Worm (Caenorhabditis elegans) whole organism, late embryonic: ENCODE results near the gene srsx-9.

Source experiments
- C08G9.2 ChIP-seq: sonication (generic microtip); optimal IDR thresholded peaks from 2 replicates; lab custom pipeline; 2016; ENCODE audit warnings: mild to moderate bottlenecking, missing genetic modification characterization, moderate library complexity, missing compliant biosample characterization
- C38D4.7 ChIP-seq: fragments of 200-800 bp; sonication (Bioruptor generic); optimal IDR thresholded peaks from 2 replicates; lab custom pipeline; 2018; ENCODE audit warnings: mild to moderate bottlenecking, missing genetic modification characterization, moderate library complexity, missing compliant biosample characterization
- F13H6.1 ChIP-seq: sonication (generic microtip); optimal IDR thresholded peaks from 2 replicates; lab custom pipeline; 2016; ENCODE audit warnings: missing genetic modification characterization, missing compliant biosample characterization
- Y22D7AL.16 ChIP-seq: sonication (generic microtip); optimal IDR thresholded peaks from 2 replicates; lab custom pipeline; 2016; ENCODE audit warnings: missing genetic modification characterization, missing compliant biosample characterization
- ahr-1 ChIP-seq: sonication (generic microtip); optimal IDR thresholded peaks from 2 replicates; lab custom pipeline; 2016; ENCODE audit warnings: missing genetic modification characterization, missing compliant biosample characterization
- ama-1 ChIP-seq: fragments of 150-350 bp; optimal IDR thresholded peaks from 2 replicates; lab custom pipeline; 2014
- ceh-14 ChIP-seq: sonication (generic microtip); optimal IDR thresholded peaks from 2 replicates; lab custom pipeline; 2016; ENCODE audit warnings: missing genotype, missing genetic modification characterization, missing compliant biosample characterization
- ceh-19 ChIP-seq: fragments of 200-800 bp; sonication (Bioruptor generic); optimal IDR thresholded peaks from 2 replicates; lab custom pipeline; 2018; ENCODE audit warnings: mild to moderate bottlenecking, missing genetic modification characterization, missing compliant biosample characterization
- ceh-2 ChIP-seq: sonication (generic microtip); optimal IDR thresholded peaks from 2 replicates; lab custom pipeline; 2016; ENCODE audit warnings: missing genotype, missing genetic modification characterization, missing compliant biosample characterization
- ceh-31 ChIP-seq: sonication (generic microtip); optimal IDR thresholded peaks from 2 replicates; lab custom pipeline; 2016; ENCODE audit warnings: missing genetic modification characterization, missing compliant biosample characterization
- ceh-34 ChIP-seq: sonication (generic microtip); optimal IDR thresholded peaks from 2 replicates; lab custom pipeline; 2016; ENCODE audit warnings: mild to moderate bottlenecking, missing genetic modification characterization, missing compliant biosample characterization
- ceh-9 ChIP-seq: sonication (generic microtip); optimal IDR thresholded peaks from 2 replicates; lab custom pipeline; 2016; ENCODE audit warnings: mild to moderate bottlenecking, missing genetic modification characterization, inconsistent platforms, missing compliant biosample characterization
- dmd-4 ChIP-seq: sonication (generic microtip); optimal IDR thresholded peaks from 2 replicates; lab custom pipeline; 2016; ENCODE audit warnings: borderline replicate concordance, missing genetic modification characterization, missing compliant biosample characterization
- elt-2 ChIP-seq: sonication (generic microtip); optimal IDR thresholded peaks from 2 replicates; lab custom pipeline; 2016; ENCODE audit warnings: missing genetic modification reagents, missing genetic modification characterization, missing compliant biosample characterization
- elt-4 ChIP-seq: sonication (generic microtip); optimal IDR thresholded peaks from 2 replicates; lab custom pipeline; 2016; ENCODE audit warnings: missing genetic modification characterization, missing compliant biosample characterization
- fkh-6 ChIP-seq: sonication (generic microtip); optimal IDR thresholded peaks from 2 replicates; lab custom pipeline; 2016; ENCODE audit warnings: missing genetic modification characterization, missing compliant biosample characterization
- gmeb-2 ChIP-seq: sonication (generic microtip); optimal IDR thresholded peaks from 2 replicates; lab custom pipeline; 2016; ENCODE audit warnings: missing genetic modification characterization, inconsistent platforms, missing compliant biosample characterization
- lin-11 ChIP-seq: fragments of 200-800 bp; sonication (Bioruptor generic); optimal IDR thresholded peaks from 2 replicates; lab custom pipeline; 2018; ENCODE audit warnings: mild to moderate bottlenecking, missing genetic modification characterization, missing compliant biosample characterization
- mec-3 ChIP-seq: sonication (generic microtip); optimal IDR thresholded peaks from 2 replicates; lab custom pipeline; 2016; ENCODE audit warnings: borderline replicate concordance, missing genetic modification characterization, missing compliant biosample characterization
- npax-4 ChIP-seq: sonication (generic microtip); optimal IDR thresholded peaks from 2 replicates; lab custom pipeline; 2016; ENCODE audit warnings: missing genetic modification characterization, missing compliant biosample characterization
- odd-2 ChIP-seq: sonication (generic microtip); optimal IDR thresholded peaks from 2 replicates; lab custom pipeline; 2017; ENCODE audit warnings: antibody characterized with exemption, mild to moderate bottlenecking, missing genetic modification characterization, missing compliant biosample characterization
- pat-9 ChIP-seq: fragments of 200-800 bp; sonication (Bioruptor generic); optimal IDR thresholded peaks from 2 replicates; lab custom pipeline; 2018; ENCODE audit warnings: mild to moderate bottlenecking, missing genetic modification characterization, moderate library complexity, missing compliant biosample characterization
- pax-1 ChIP-seq: fragments of 150-350 bp; optimal IDR thresholded peaks from 2 replicates; lab custom pipeline; 2014; ENCODE audit warnings: missing biosample characterization, missing genetic modification characterization
- pha-2 ChIP-seq: sonication (generic microtip); optimal IDR thresholded peaks from 2 replicates; lab custom pipeline; 2017; ENCODE audit warnings: mild to moderate bottlenecking, missing genetic modification characterization, missing compliant biosample characterization
- pha-4 ChIP-seq: fragments of 150-350 bp; optimal IDR thresholded peaks from 2 replicates; lab custom pipeline; 2018; ENCODE audit warnings: missing biosample characterization, missing genetic modification reagents, missing genetic modification characterization
- pqm-1 ChIP-seq: sonication (generic microtip); optimal IDR thresholded peaks from 2 replicates; lab custom pipeline; 2016; ENCODE audit warnings: missing genetic modification characterization, missing compliant biosample characterization
- pros-1 ChIP-seq: fragments of 150-350 bp; optimal IDR thresholded peaks from 2 replicates; lab custom pipeline; 2014; ENCODE audit warnings: missing biosample characterization, missing genetic modification reagents, missing genetic modification characterization
- ref-2 ChIP-seq: sonication (generic microtip); optimal IDR thresholded peaks from 2 replicates; lab custom pipeline; 2016; ENCODE audit warnings: missing genetic modification characterization, missing compliant biosample characterization
- rnt-1 ChIP-seq: sonication (generic microtip); optimal IDR thresholded peaks from 2 replicates; lab custom pipeline; 2016; ENCODE audit warnings: missing genetic modification characterization, missing compliant biosample characterization
- sdc-2 ChIP-seq: sonication (generic microtip); optimal IDR thresholded peaks from 2 replicates; lab custom pipeline; 2016; ENCODE audit warnings: missing genotype, missing genetic modification characterization, missing compliant biosample characterization
- sox-2 ChIP-seq: fragments of 200-800 bp; sonication (Bioruptor generic); IDR thresholded peaks from 2 replicates; pipeline ENCODE4 v1.3.6; 2022; ENCODE audit warnings: missing genetic modification reagents, missing genetic modification characterization, missing compliant biosample characterization
- sox-4 ChIP-seq: sonication (generic microtip); optimal IDR thresholded peaks from 2 replicates; lab custom pipeline; 2017; ENCODE audit warnings: mild to moderate bottlenecking, missing genetic modification characterization, inconsistent platforms, missing compliant biosample characterization
- tbx-2 ChIP-seq: sonication (generic microtip); optimal IDR thresholded peaks from 2 replicates; lab custom pipeline; 2016; ENCODE audit warnings: missing genetic modification characterization, missing compliant biosample characterization
- tbx-7 ChIP-seq: sonication (generic microtip); optimal IDR thresholded peaks from 2 replicates; lab custom pipeline; 2016; ENCODE audit warnings: missing genotype, missing genetic modification characterization, missing compliant biosample characterization
- ttx-3 ChIP-seq: sonication (generic microtip); optimal IDR thresholded peaks from 2 replicates; lab custom pipeline; 2016; ENCODE audit warnings: missing genetic modification reagents, missing genetic modification characterization, missing compliant biosample characterization
- unc-3 ChIP-seq, 2 experiments: fragments of 200-800 bp in 1 of 2; sonication (Bioruptor generic) in 1 of 2; sonication (generic microtip) in 1 of 2; conservative IDR thresholded peaks in 1 of 2; optimal IDR thresholded peaks in 1 of 2; 2 replicates each; pipeline versions ENCODE4 v1.3.6 to Lab custom; 2016 to 2022; ENCODE audit warnings: missing compliant biosample characterization in 2 of 2, missing genetic modification characterization in 2 of 2, missing genetic modification reagents in 1 of 2
- unc-42 ChIP-seq: sonication (generic microtip); optimal IDR thresholded peaks from 2 replicates; lab custom pipeline; 2016; ENCODE audit warnings: missing genotype, missing genetic modification characterization, missing compliant biosample characterization
- unc-55 ChIP-seq: sonication (generic microtip); optimal IDR thresholded peaks from 2 replicates; lab custom pipeline; 2017; ENCODE audit warnings: missing biosample characterization, missing genetic modification reagents, missing genetic modification characterization
- ztf-16 ChIP-seq: sonication (generic microtip); optimal IDR thresholded peaks from 2 replicates; lab custom pipeline; 2017; ENCODE audit warnings: missing genetic modification characterization, missing compliant biosample characterization

Gene srsx-9

DNA sequence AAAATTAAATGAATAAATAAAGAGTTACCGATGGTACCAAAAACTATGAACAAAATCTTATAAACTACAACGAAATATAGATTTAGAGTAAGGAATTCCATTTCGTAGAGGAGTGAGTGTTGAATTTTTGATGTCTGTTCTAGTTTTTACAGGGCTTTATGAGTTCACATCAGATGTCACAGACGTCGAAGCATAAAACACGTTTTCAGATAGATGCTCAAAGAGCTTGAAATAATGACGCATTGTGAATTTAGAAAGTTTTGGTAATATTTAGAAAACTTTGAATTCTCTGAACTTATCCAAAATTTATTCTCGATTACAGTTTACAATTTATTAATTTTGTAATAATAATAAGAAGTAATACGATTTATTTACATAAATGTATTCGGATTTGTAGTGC lies at the start of gene srsx-9:
TSS of gene srsx-9 (minus strand) at position 101 of the 400 bp plus-strand sequence.
- TF ChIP-seq elt-4 (tag; lab: Kevin White, UChicago): no peak
- TF ChIP-seq fkh-6: no peak
- TF ChIP-seq ceh-19 (GFP tag; lab: Kevin White, UChicago): no peak
- TF ChIP-seq pat-9 (tag; lab: Kevin White, UChicago): no peak
- TF ChIP-seq pax-1 (tag; lab: Kevin White, UChicago): no peak
- TF ChIP-seq ahr-1: no peak
- no peak for TF ChIP-seq npax-4 (tag; lab: Kevin White, UChicago)
- no peak for TF ChIP-seq lin-11 (tag; lab: Kevin White, UChicago)
- no peak for TF ChIP-seq C08G9.2 (tag; lab: Kevin White, UChicago)
- TF ChIP-seq dmd-4 (tag; lab: Kevin White, UChicago): no peak
- TF ChIP-seq rnt-1 (tag; lab: Kevin White, UChicago): no peak
- no peak for TF ChIP-seq unc-55 (GFP tag; lab: Kevin White, UChicago)
- no peak for TF ChIP-seq sox-4 (tag; lab: Kevin White, UChicago)
- TF ChIP-seq ceh-9 (tag; lab: Kevin White, UChicago): no peak
- no peak for TF ChIP-seq ceh-14 (tag; lab: Kevin White, UChicago)
- TF ChIP-seq sdc-2 (tag; lab: Kevin White, UChicago): no peak
- no peak for TF ChIP-seq pha-2 (tag; lab: Kevin White, UChicago)
- no peak for TF ChIP-seq unc-3 (GFP tag; conservative IDR thresholded peaks at IDR 0.05; lab: Robert Waterston, UW)
- no peak for TF ChIP-seq unc-3 (tag; optimal IDR thresholded peaks at IDR 0.05; lab: Kevin White, UChicago)
- no peak for TF ChIP-seq gmeb-2
- TF ChIP-seq mec-3: no peak

DNA sequence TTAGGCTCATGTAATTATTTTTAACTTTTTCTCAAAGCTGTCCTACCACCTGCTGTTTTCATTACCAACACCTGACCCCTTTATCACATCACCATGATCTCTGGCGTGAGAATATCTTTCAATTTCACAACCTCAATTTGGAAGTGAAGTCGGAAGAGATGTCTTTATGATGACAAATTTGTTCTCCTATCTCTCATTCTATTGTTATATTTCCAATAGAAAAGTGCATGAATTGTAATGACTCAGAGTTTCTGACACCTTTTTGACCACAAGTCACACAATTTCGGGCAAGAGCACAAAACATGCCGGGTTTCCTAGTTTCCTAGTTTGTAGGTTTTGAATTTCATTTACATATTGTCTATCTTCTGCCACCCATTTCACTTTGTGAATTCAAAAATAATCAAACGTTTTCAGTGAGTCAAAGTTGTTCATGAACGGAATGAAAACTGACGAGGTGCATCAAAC lies 46.0 kb upstream of the srsx-9 start, which contains the start of gene srr-4:
TSS of gene srr-4 (plus strand) at position 415 of the 465 bp plus-strand sequence.
- TF ChIP-seq ceh-34 (no peak), ztf-16 (no peak), sox-2 (GFP tag; lab: Robert Waterston, UW) (no peak), ceh-2 (tag; lab: Kevin White, UChicago) (no peak), tbx-2 (tag; lab: Kevin White, UChicago) (no peak), tbx-7 (tag; lab: Kevin White, UChicago) (no peak), lin-11 (tag; lab: Kevin White, UChicago) (no peak), mec-3 (no peak), pqm-1 (tag; lab: Kevin White, UChicago) (no peak), ahr-1 (no peak), pros-1 (tag; lab: Kevin White, UChicago) (no peak), ref-2 (tag; lab: Kevin White, UChicago) (no peak), elt-2 (tag; lab: Kevin White, UChicago) (no peak)

DNA sequence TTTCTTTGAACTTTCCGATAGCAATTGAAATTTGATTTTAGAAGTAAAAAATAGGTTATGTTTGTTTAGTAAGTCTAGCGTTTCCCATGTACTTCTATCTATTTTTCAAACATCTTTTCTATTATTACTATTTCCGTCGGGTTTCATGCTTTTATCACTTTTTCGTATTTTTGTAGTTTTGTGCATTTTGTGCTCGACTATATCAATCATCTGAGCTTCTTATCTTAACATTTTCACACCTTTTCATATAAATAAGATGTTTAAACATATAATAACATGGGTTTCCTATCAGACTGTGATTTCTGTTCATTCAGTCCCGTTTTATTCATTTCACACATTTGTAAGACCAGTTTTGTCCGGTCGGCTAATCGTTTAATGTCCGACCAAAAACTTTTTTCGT lies 45.2 kb upstream of the srsx-9 start:
- TF ChIP-seq npax-4 (tag; lab: Kevin White, UChicago) (no peak), ttx-3 (tag; lab: Kevin White, UChicago) (no peak), F13H6.1 (tag; lab: Kevin White, UChicago) (no peak), C38D4.7 (GFP tag; lab: Kevin White, UChicago) (no peak), Y22D7AL.16 (no peak), lin-11 (tag; lab: Kevin White, UChicago) (no peak), pat-9 (tag; lab: Kevin White, UChicago) (no peak), ama-1 (lab: Kevin White, UChicago) (no peak), ahr-1 (no peak)

DNA sequence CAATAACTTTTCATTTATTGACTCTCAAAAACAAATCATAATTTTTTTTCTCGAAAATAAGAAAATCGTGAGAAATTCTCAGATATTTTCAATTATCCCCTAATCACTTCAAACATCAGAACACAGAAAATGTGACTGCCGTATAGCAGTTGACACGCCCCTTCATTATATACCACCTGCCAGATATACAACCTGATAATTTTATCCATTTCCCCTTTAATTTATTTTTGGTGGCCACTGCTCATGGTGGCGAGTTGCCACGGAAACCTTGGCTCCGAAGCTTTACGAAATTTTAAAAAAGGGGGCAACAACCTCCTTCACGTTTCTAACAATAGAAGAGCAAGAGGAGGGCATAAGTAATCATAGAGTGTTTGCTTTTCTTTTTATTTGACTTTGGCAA lies 43.9 kb upstream of the srsx-9 start:
- TF ChIP-seq unc-42 (tag; lab: Kevin White, UChicago) (peak; percentile 29), pqm-1 (tag; lab: Kevin White, UChicago) (no peak), odd-2 (no peak), C08G9.2 (tag; lab: Kevin White, UChicago) (no peak), pha-4 (tag; lab: Kevin White, UChicago) (no peak), ceh-14 (tag; lab: Kevin White, UChicago) (peak; percentile 46), ceh-31 (no peak)
